Worm (Caenorhabditis elegans): ENCODE measurements around the gene acl-3.

Gene acl-3

DNA sequence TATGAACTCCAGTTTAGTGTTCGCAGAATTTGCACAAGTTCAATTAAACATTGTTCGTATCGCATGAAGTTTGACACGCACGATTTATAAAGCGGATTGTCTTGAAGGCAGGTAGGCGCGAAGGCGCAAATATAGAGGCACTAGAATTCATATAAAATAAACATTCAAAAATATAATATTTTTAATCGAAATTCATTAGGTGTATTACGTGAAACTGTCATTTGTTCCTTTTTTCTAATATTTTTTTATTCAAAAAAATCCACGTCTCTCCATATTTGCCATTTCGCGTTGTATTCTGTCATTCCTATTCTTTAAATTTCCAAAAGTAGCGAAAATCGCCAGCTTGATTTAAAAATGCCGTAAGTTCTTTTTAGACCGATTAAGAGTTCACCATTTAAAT, 10.0 kb downstream of the acl-3 start, which contains the start of gene ZK809.1:
Gene ZK809.1 (plus strand): TSS at position 301 of the 400 bp plus-strand sequence.
- TF ChIP-seq nhr-27 (tag; optimal IDR thresholded peaks at IDR 0.05), result no peak
- no peak for TF ChIP-seq ceh-79 (tag; optimal IDR thresholded peaks at IDR 0.05)
- no peak for TF ChIP-seq tbp1 (GFP tag; optimal IDR thresholded peaks at IDR 0.05)
- no peak for TF ChIP-seq unc-130 (GFP tag; optimal IDR thresholded peaks at IDR 0.05)
- TF ChIP-seq unc-62 (GFP tag; optimal IDR thresholded peaks at IDR 0.05), result no peak
- TF ChIP-seq T26A5.8 (tag; optimal IDR thresholded peaks at IDR 0.05), result no peak
- no peak for TF ChIP-seq dox-1 (GFP tag; IDR thresholded peaks at IDR 0.05)

DNA sequence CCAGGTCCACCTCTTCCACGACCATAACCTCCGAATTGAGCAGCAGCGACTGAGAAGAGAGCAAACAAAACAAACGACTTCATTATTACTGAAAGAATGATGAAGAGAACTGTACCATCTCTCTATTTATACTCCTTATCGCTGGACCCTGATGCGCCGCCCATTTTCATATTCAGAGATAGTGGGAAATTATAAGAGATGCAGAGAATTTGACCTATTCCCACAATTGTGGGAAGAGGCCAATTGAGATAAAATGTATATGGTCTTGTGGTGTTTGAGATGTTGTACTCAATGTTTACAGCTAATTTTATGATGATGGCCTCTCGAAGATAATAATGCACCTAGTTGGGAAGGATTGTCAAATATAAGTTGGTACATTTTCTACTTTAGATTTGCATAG, 10.9 kb downstream of the acl-3 start, which contains the start of gene ttr-50:
Gene ttr-50 (minus strand): TSS at position 101 of the 400 bp plus-strand sequence.
- TF ChIP-seq F52B5.7 (tag; optimal IDR thresholded peaks at IDR 0.05), result no peak
- TF ChIP-seq aptf-2 (GFP tag; conservative IDR thresholded peaks at IDR 0.05), result 0 out of 2 replicates have a peak, but pooled peaks have one; percentile 19
- TF ChIP-seq ets-4 (GFP tag; optimal IDR thresholded peaks at IDR 0.05), result no peak

DNA sequence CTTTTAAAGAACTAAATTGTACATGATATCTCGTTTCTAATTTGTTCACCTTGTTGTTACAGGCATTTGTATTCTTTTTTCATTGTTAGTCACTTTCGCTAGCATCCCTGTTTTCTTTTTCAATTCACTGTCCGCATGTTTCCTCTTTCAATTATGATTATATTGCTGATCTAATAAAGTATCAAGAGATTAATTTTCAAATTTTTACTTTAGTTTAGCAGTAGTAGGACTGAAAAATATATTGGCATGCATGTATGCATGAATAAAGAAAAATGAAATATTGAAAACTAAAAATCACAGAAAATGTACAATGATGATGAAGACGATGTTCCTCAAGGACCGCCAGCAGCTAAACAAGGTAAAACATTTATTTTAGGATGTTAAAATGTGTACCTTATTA, 13.8 kb downstream of the acl-3 start, which contains the start of gene rbm-17:
Gene rbm-17 (plus strand): TSS at position 301 of the 400 bp plus-strand sequence.
- no peak for TF ChIP-seq ceh-58 (GFP tag; IDR thresholded peaks at IDR 0.05)
- no peak for TF ChIP-seq cebp-1 (GFP tag; IDR thresholded peaks at IDR 0.05)
- peak; percentile 17 for TF ChIP-seq cebp-1 (tag; optimal IDR thresholded peaks at IDR 0.05)
- TF ChIP-seq madf-6 (GFP tag; IDR thresholded peaks at IDR 0.05), result no peak
- TF ChIP-seq rec-8 (tag; optimal IDR thresholded peaks at IDR 0.05), result no peak
- peak; percentile 36 for TF ChIP-seq ama-1 (optimal IDR thresholded peaks at IDR 0.05)
- TF ChIP-seq ama-1 (GFP tag; optimal IDR thresholded peaks at IDR 0.05), result no peak
- TF ChIP-seq hsf-1 (GFP tag; IDR thresholded peaks at IDR 0.05), result 0 out of 2 replicates have a peak, but pooled peaks have one; percentile 11
- TF ChIP-seq ceh-40 (GFP tag; IDR thresholded peaks at IDR 0.05), result no peak
- TF ChIP-seq B0035.1 (tag; optimal IDR thresholded peaks at IDR 0.05), result no peak
- no peak for TF ChIP-seq Y56A3A.18 (GFP tag; IDR thresholded peaks at IDR 0.05)
- no peak for TF ChIP-seq xnd-1 (tag; optimal IDR thresholded peaks at IDR 0.05)
- TF ChIP-seq ceh-27 (GFP tag; optimal IDR thresholded peaks at IDR 0.05), result no peak
- no peak for TF ChIP-seq egrh-3 (GFP tag; IDR thresholded peaks at IDR 0.05)

DNA sequence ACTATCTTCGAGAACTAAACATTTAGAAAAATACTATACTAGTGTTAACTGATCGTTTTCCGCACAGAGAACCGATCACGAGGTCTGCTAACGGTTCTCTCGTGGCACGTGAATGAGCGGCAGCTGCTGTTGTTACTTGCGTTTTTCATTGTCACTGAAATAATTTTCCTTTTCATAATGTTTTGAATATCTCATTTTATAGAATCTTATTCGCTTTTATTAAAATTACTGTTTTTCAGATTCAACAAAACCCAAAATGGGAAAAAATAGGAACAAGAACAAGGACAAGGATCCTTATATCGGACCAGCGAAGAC, 15.5 kb downstream of the acl-3 start, which contains the start of gene F58B3.6:
Gene F58B3.6 (plus strand): TSS at position 240 of the 315 bp plus-strand sequence.
- TF ChIP-seq ceh-100 (GFP tag; IDR thresholded peaks at IDR 0.05) (peak; percentile 58), B0035.1 (tag; optimal IDR thresholded peaks at IDR 0.05) (no peak), mcd-1 (GFP tag; IDR thresholded peaks at IDR 0.05) (peak; percentile 43), cebp-1 (GFP tag; IDR thresholded peaks at IDR 0.05) (no peak), cebp-1 (tag; optimal IDR thresholded peaks at IDR 0.05) (peak; percentile 46)

DNA sequence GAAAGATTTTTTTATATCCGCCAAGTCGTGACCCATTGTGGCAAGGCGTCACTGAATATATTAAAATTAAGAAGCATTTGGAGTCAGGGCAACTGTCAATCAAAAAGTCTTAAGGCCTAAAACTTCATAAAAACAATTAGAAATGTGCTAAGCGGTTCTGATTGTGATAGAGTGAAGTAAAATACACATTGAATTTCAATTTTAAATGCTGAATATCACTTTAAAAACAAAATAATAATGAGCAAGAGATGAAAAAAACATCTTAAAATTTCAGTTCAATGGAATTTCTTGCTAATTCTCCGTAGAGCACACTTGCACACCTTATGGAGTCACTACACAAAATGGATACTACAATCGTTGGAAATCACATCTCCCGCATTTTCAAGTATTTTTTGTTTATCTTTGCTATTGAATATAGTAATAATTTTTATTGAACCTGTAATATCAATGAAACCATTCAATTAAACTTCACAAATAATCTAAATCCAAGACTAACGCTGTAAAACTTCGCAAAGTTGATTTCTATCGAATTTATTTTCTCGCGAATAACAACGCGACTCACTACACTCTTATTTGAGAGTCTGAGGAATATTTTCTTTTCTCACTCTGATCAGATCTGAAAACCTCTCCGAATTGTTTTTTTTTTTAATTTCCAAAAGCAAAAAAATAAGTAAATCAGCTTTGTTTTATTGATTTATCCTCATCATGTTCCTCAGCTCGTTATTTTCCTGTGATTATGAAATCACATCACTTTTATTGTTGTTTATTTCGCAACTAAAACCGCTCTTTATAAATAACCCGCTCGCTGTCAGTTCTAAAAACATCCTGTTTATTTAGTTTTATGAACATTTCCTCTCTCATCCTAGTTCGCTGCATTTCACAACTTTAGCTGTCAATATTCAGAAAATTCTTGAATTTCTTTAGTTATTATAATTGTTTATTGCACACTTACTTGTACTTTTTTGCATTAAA, 16.1 kb downstream of the acl-3 start, which contains the start of gene mars-1:
Gene mars-1 (minus strand): TSS at position 51 of the 972 bp plus-strand sequence.
- TF ChIP-seq lin-35 (GFP tag; optimal IDR thresholded peaks at IDR 0.05), result peak in 1 of 3 experiments; percentile 23
- no peak for TF ChIP-seq unc-62 (GFP tag; optimal IDR thresholded peaks at IDR 0.05)
- 0 out of 2 replicates have a peak, but pooled peaks have one; percentile 42 for TF ChIP-seq nfyb-1 (GFP tag; IDR thresholded peaks at IDR 0.05)
- TF ChIP-seq snpc-4 (GFP tag; optimal IDR thresholded peaks at IDR 0.05), result no peak
- peak in 2 of 4 experiments; percentile 12 to 41 for TF ChIP-seq snpc-4 (tag; optimal IDR thresholded peaks at IDR 0.05)
- TF ChIP-seq F57A8.1 (GFP tag; optimal IDR thresholded peaks at IDR 0.05), result no peak
- TF ChIP-seq rpc-1 (optimal IDR thresholded peaks at IDR 0.05), result no peak
- no peak for TF ChIP-seq rpc-1 (tag; optimal IDR thresholded peaks at IDR 0.05)
- peak; percentile 1 for TF ChIP-seq madf-10 (tag; optimal IDR thresholded peaks at IDR 0.05)
- TF ChIP-seq F37B4.10 (GFP tag; IDR thresholded peaks at IDR 0.05), result no peak
- no peak for TF ChIP-seq ceh-79 (tag; optimal IDR thresholded peaks at IDR 0.05)
- TF ChIP-seq K11D2.4 (GFP tag; IDR thresholded peaks at IDR 0.05), result 0 out of 2 replicates have a peak, but pooled peaks have one; percentile 31
- TF ChIP-seq hmg-1.2 (GFP tag; IDR thresholded peaks at IDR 0.05), result peak; percentile 31; the same call in 1 of the 2 replicates
- peak; percentile 22; the same call in 1 of the 2 replicates for TF ChIP-seq rcor-1 (GFP tag; IDR thresholded peaks at IDR 0.05)
- peak; percentile 88 for TF ChIP-seq mcd-1 (GFP tag; IDR thresholded peaks at IDR 0.05)
- no peak for TF ChIP-seq ets-4 (GFP tag; optimal IDR thresholded peaks at IDR 0.05)
- 0 out of 2 replicates have a peak, but pooled peaks have one; percentile 24 for TF ChIP-seq pbrm-1 (GFP tag; IDR thresholded peaks at IDR 0.05)
- peak; percentile 54 for TF ChIP-seq attf-5 (GFP tag; optimal IDR thresholded peaks at IDR 0.05)
- TF ChIP-seq K12H6.12 (tag; optimal IDR thresholded peaks at IDR 0.05), result peak; percentile 57
